Fruit fly (Drosophila melanogaster) whole organism, embryonic: ENCODE results near the gene CG14082.
A peak's percentile ranks its signal among the peaks of the same experiment; 100 is the strongest.

Source experiments
- ATbp ChIP-seq: fragments of 200-800 bp; sonication (Bioruptor generic); optimal IDR thresholded peaks from 2 replicates; lab custom pipeline; 2017; ENCODE audit warnings: missing biosample characterization, mild to moderate bottlenecking, missing genetic modification characterization, missing genetic modification reagents
- Atf6 ChIP-seq: fragments of 200-800 bp; sonication (Bioruptor generic); IDR thresholded peaks from 2 replicates; pipeline ENCODE4 v1.3.6; 2022; ENCODE audit warnings: missing biosample characterization, missing genetic modification characterization
- BtbVII ChIP-seq: fragments of 200-800 bp; sonication (Bioruptor generic); optimal IDR thresholded peaks from 3 replicates; lab custom pipeline; 2017; ENCODE audit warnings: missing biosample characterization, mild to moderate bottlenecking, missing genetic modification characterization
- Bteb2 ChIP-seq: fragments of 200-800 bp; sonication (Bioruptor generic); optimal IDR thresholded peaks from 2 replicates; lab custom pipeline; 2016; ENCODE audit warnings: missing biosample characterization, missing genetic modification characterization
- CG1024 ChIP-seq: fragments of 200-800 bp; sonication (Bioruptor generic); IDR thresholded peaks from 2 replicates; pipeline ENCODE4 v1.3.6; 2022; ENCODE audit warnings: missing biosample characterization, missing genetic modification characterization
- CG11696 ChIP-seq: fragments of 200-800 bp; sonication (Bioruptor generic); IDR thresholded peaks from 2 replicates; pipeline ENCODE4 v1.3.6; 2022; ENCODE audit warnings: missing biosample characterization, missing genetic modification characterization
- CG12104 ChIP-seq: fragments of 200-800 bp; sonication (Bioruptor generic); optimal IDR thresholded peaks from 3 replicates; lab custom pipeline; 2016; ENCODE audit warnings: missing biosample characterization, missing genetic modification characterization
- CG12155 ChIP-seq: fragments of 200-800 bp; sonication (Bioruptor generic); optimal IDR thresholded peaks from 3 replicates; lab custom pipeline; 2016; ENCODE audit warnings: missing biosample characterization, missing genetic modification characterization
- CG13624 ChIP-seq: fragments of 200-800 bp; sonication (Bioruptor generic); optimal IDR thresholded peaks from 2 replicates; lab custom pipeline; 2016; ENCODE audit warnings: missing biosample characterization, missing genetic modification characterization
- CG13775 ChIP-seq: fragments of 200-800 bp; sonication (Bioruptor generic); optimal IDR thresholded peaks from 3 replicates; lab custom pipeline; 2017; ENCODE audit warnings: missing biosample characterization, mild to moderate bottlenecking, missing genetic modification characterization
- CG14050 ChIP-seq: fragments of 200-800 bp; sonication (Bioruptor generic); IDR thresholded peaks from 3 replicates; pipeline ENCODE4 v1.3.6; 2022; ENCODE audit warnings: missing biosample characterization, missing genetic modification characterization
- CG15601 ChIP-seq: fragments of 200-800 bp; sonication (Bioruptor generic); optimal IDR thresholded peaks from 3 replicates; lab custom pipeline; 2019; ENCODE audit warnings: missing biosample characterization, mild to moderate bottlenecking, missing genetic modification characterization, moderate library complexity
- CG17361 ChIP-seq: fragments of 200-800 bp; sonication (Bioruptor generic); IDR thresholded peaks from 3 replicates; pipeline ENCODE4 v1.3.6; 2022; ENCODE audit warnings: missing biosample characterization, missing genetic modification characterization
- CG17568 ChIP-seq: fragments of 200-800 bp; sonication (Bioruptor generic); optimal IDR thresholded peaks from 2 replicates; lab custom pipeline; 2018; ENCODE audit warnings: missing biosample characterization, mild to moderate bottlenecking, missing genetic modification characterization, moderate library complexity
- CG17912 ChIP-seq: fragments of 200-800 bp; sonication (Bioruptor generic); optimal IDR thresholded peaks from 2 replicates; lab custom pipeline; 2018; ENCODE audit warnings: missing biosample characterization, mild to moderate bottlenecking, missing genetic modification characterization
- CG1792 ChIP-seq: fragments of 200-800 bp; sonication (Bioruptor generic); optimal IDR thresholded peaks from 2 replicates; lab custom pipeline; 2016; ENCODE audit warnings: missing biosample characterization, missing genetic modification characterization
- CG18619 ChIP-seq: fragments of 200-800 bp; sonication (Bioruptor generic); optimal IDR thresholded peaks from 3 replicates; lab custom pipeline; 2017; ENCODE audit warnings: missing biosample characterization, mild to moderate bottlenecking, missing genetic modification characterization
- CG2678 ChIP-seq: fragments of 200-800 bp; sonication (Bioruptor generic); optimal IDR thresholded peaks from 3 replicates; lab custom pipeline; 2019; ENCODE audit warnings: missing biosample characterization, mild to moderate bottlenecking, missing genetic modification characterization, moderate library complexity
- CG3995 ChIP-seq: fragments of 200-800 bp; sonication (Bioruptor generic); optimal IDR thresholded peaks from 3 replicates; lab custom pipeline; 2016; ENCODE audit warnings: missing biosample characterization, missing genetic modification characterization
- CG6272 ChIP-seq: fragments of 200-800 bp; sonication (Bioruptor generic); IDR thresholded peaks from 2 replicates; pipeline ENCODE4 v1.3.6; 2022; ENCODE audit warnings: missing biosample characterization, missing genetic modification characterization
- CG6654 ChIP-seq: fragments of 200-800 bp; sonication (Bioruptor generic); optimal IDR thresholded peaks from 2 replicates; lab custom pipeline; 2017; ENCODE audit warnings: missing biosample characterization, mild to moderate bottlenecking, missing genetic modification characterization
- CG7928 ChIP-seq: fragments of 200-800 bp; sonication (Bioruptor generic); optimal IDR thresholded peaks from 2 replicates; lab custom pipeline; 2017; ENCODE audit warnings: missing biosample characterization, mild to moderate bottlenecking, missing genetic modification characterization
- CG7963 ChIP-seq: fragments of 200-800 bp; sonication (Bioruptor generic); IDR thresholded peaks from 3 replicates; pipeline ENCODE4 v1.3.6; 2022; ENCODE audit warnings: missing biosample characterization, missing genetic modification characterization; ENCODE audit not compliant: partially characterized antibody
- D19B ChIP-seq: fragments of 200-800 bp; sonication (Bioruptor generic); optimal IDR thresholded peaks from 2 replicates; lab custom pipeline; 2017; ENCODE audit warnings: missing biosample characterization, mild to moderate bottlenecking, missing genetic modification characterization
- Dbx ChIP-seq: fragments of 200-800 bp; sonication (Bioruptor generic); IDR thresholded peaks from 3 replicates; pipeline ENCODE4 v1.3.6; 2022; ENCODE audit warnings: missing biosample characterization, missing genetic modification characterization
- Dip3 ChIP-seq: fragments of 200-800 bp; sonication (Bioruptor generic); optimal IDR thresholded peaks from 3 replicates; lab custom pipeline; 2016; ENCODE audit warnings: missing biosample characterization, missing genetic modification characterization
- Dll ChIP-seq: fragments of 200-800 bp; sonication (Bioruptor generic); IDR thresholded peaks from 4 replicates; pipeline ENCODE4 v1.3.6; 2022; ENCODE audit warnings: missing biosample characterization, missing genetic modification characterization; ENCODE audit not compliant: partially characterized antibody
- HLHmδ ChIP-seq: fragments of 200-800 bp; sonication (Bioruptor generic); optimal IDR thresholded peaks from 2 replicates; lab custom pipeline; 2018; ENCODE audit warnings: missing biosample characterization, mild to moderate bottlenecking, missing genetic modification characterization, moderate library complexity
- MESR4 ChIP-seq: fragments of 200-800 bp; sonication (Bioruptor generic); optimal IDR thresholded peaks from 2 replicates; lab custom pipeline; 2018; ENCODE audit warnings: missing biosample characterization, mild to moderate bottlenecking, missing genetic modification characterization, moderate library complexity
- NK7.1 ChIP-seq: fragments of 200-800 bp; sonication (Bioruptor generic); optimal IDR thresholded peaks from 3 replicates; lab custom pipeline; 2016; ENCODE audit warnings: missing biosample characterization, missing genetic modification characterization
- Nf-YB ChIP-seq: fragments of 200-800 bp; sonication (Bioruptor generic); optimal IDR thresholded peaks from 3 replicates; lab custom pipeline; 2019; ENCODE audit warnings: missing biosample characterization, mild to moderate bottlenecking, missing genetic modification characterization, moderate library complexity
- PHDP ChIP-seq: fragments of 200-800 bp; sonication (Bioruptor generic); optimal IDR thresholded peaks from 3 replicates; lab custom pipeline; 2018; ENCODE audit warnings: missing biosample characterization, mild to moderate bottlenecking, missing genetic modification characterization, moderate library complexity
- br ChIP-seq: fragments of >200 bp; optimal IDR thresholded peaks from 2 replicates; lab custom pipeline; 2017
- eyg ChIP-seq: fragments of 200-800 bp; sonication (Bioruptor generic); optimal IDR thresholded peaks from 3 replicates; lab custom pipeline; 2016; ENCODE audit warnings: missing biosample characterization, missing genetic modification characterization
- ham ChIP-seq: fragments of 200-800 bp; sonication (Bioruptor generic); IDR thresholded peaks from 2 replicates; pipeline ENCODE4 v1.3.6; 2022; ENCODE audit warnings: missing biosample characterization, missing genetic modification characterization
- hth ChIP-seq: fragments of >200 bp; optimal IDR thresholded peaks from 2 replicates; lab custom pipeline; 2017; ENCODE audit warnings: inconsistent platforms
- inv ChIP-seq: fragments of 200-800 bp; sonication (Bioruptor generic); IDR thresholded peaks from 2 replicates; pipeline ENCODE4 v1.3.6; 2022; ENCODE audit warnings: missing biosample characterization, missing genetic modification characterization; ENCODE audit not compliant: partially characterized antibody
- kah ChIP-seq: fragments of 200-800 bp; sonication (Bioruptor generic); optimal IDR thresholded peaks from 2 replicates; lab custom pipeline; 2018; ENCODE audit warnings: missing biosample characterization, mild to moderate bottlenecking, missing genetic modification characterization
- kay ChIP-seq: fragments of 200-800 bp; sonication (Bioruptor generic); optimal IDR thresholded peaks from 2 replicates; lab custom pipeline; 2016; ENCODE audit warnings: missing biosample characterization, missing genetic modification characterization
- luna ChIP-seq: fragments of 200-800 bp; sonication (Bioruptor generic); optimal IDR thresholded peaks from 2 replicates; lab custom pipeline; 2016; ENCODE audit warnings: missing biosample characterization, missing genetic modification characterization
- pfk ChIP-seq: fragments of 200-800 bp; sonication (Bioruptor generic); optimal IDR thresholded peaks from 2 replicates; lab custom pipeline; 2018; ENCODE audit warnings: missing biosample characterization, mild to moderate bottlenecking, missing genetic modification characterization, moderate library complexity
- prd ChIP-seq, 3 experiments: fragments of >200 bp in 2 of 3; fragments of 200-800 bp in 1 of 3; sonication (Bioruptor generic) in 1 of 3; optimal IDR thresholded peaks in 2 of 3; IDR thresholded peaks in 1 of 3; 2 replicates in 2 of 3; 3 replicates in 1 of 3; pipeline versions ENCODE4 v1.3.6 to Lab custom; 2017 to 2022; ENCODE audit warnings: missing biosample characterization in 1 of 3, missing genetic modification characterization in 1 of 3
- ranshi ChIP-seq: fragments of 200-800 bp; sonication (Bioruptor generic); IDR thresholded peaks from 2 replicates; pipeline ENCODE4 v1.3.6; 2022; ENCODE audit warnings: missing biosample characterization, missing genetic modification characterization
- sima ChIP-seq: fragments of 200-800 bp; sonication (Bioruptor generic); optimal IDR thresholded peaks from 2 replicates; lab custom pipeline; 2016; ENCODE audit warnings: missing biosample characterization, missing genetic modification characterization
- so ChIP-seq: fragments of 200-800 bp; sonication (Bioruptor generic); IDR thresholded peaks from 3 replicates; pipeline ENCODE4 v1.3.6; 2022; ENCODE audit warnings: missing biosample characterization, missing genetic modification characterization
- sug ChIP-seq: fragments of 200-800 bp; optimal IDR thresholded peaks from 2 replicates; lab custom pipeline; 2019; ENCODE audit warnings: missing biosample characterization, mild to moderate bottlenecking, missing genetic modification characterization, moderate library complexity
- tin ChIP-seq: fragments of 200-800 bp; sonication (Bioruptor generic); optimal IDR thresholded peaks from 3 replicates; lab custom pipeline; 2016; ENCODE audit warnings: missing biosample characterization, missing genetic modification characterization
- toy ChIP-seq: fragments of 200-800 bp; sonication (Bioruptor generic); IDR thresholded peaks from 2 replicates; pipeline ENCODE4 v1.3.6; 2022; ENCODE audit warnings: missing biosample characterization, missing genetic modification characterization
- yki ChIP-seq: fragments of >200 bp; optimal IDR thresholded peaks from 3 replicates; lab custom pipeline; 2018

The CG14082 gene

dm6 chr3L:19092125-19093058 lies 46.4 kb downstream of the CG14082 start, which contains the start of gene MESR6 (continued):
- TF ChIP-seq Nf-YB: no peak
- TF ChIP-seq CG7928 (GFP tag; lab: Kevin White, UChicago): peak; percentile 83
- TF ChIP-seq CG17568 (GFP tag; lab: Kevin White, UChicago): no peak
- TF ChIP-seq ATbp (GFP tag; lab: Kevin White, UChicago): no peak
- TF ChIP-seq CG1024 (GFP tag; lab: Robert Waterston, UW): no peak
- TF ChIP-seq pfk (GFP tag; lab: Kevin White, UChicago): no peak
- TF ChIP-seq br (lab: Kevin White, UChicago): no peak
- no peak for TF ChIP-seq eyg (GFP tag; lab: Kevin White, UChicago)
- TF ChIP-seq tin (GFP tag; lab: Kevin White, UChicago): no peak
- no peak for TF ChIP-seq so (GFP tag; lab: Robert Waterston, UW)
- no peak for TF ChIP-seq toy (GFP tag; lab: Robert Waterston, UW)
- peak; percentile 60; the same call in 2 of the 3 replicates for TF ChIP-seq CG17361 (GFP tag; lab: Robert Waterston, UW)
- no peak for TF ChIP-seq kay (GFP tag; lab: Kevin White, UChicago)
- TF ChIP-seq CG13624 (GFP tag; lab: Kevin White, UChicago): no peak
- peak; percentile 70; the same call in 2 of the 3 replicates for TF ChIP-seq CG7963
- TF ChIP-seq sug: peak; percentile 34
- no peak for TF ChIP-seq CG12155 (GFP tag; lab: Kevin White, UChicago)
- no peak for TF ChIP-seq BtbVII
- TF ChIP-seq CG14050 (GFP tag; lab: Robert Waterston, UW): peak; percentile 17; the same call in 1 of the 3 replicates
- no peak for TF ChIP-seq Dbx (GFP tag; lab: Robert Waterston, UW)
- peak; percentile 51; the same call in 1 of the 2 replicates for TF ChIP-seq ranshi (GFP tag; lab: Robert Waterston, UW)
- TF ChIP-seq sima (GFP tag; lab: Kevin White, UChicago): no peak
- TF ChIP-seq HLHmδ (GFP tag; lab: Kevin White, UChicago): no peak
- TF ChIP-seq CG18619: peak; percentile 41
- TF ChIP-seq CG13775 (GFP tag; lab: Kevin White, UChicago): no peak
- TF ChIP-seq D19B (GFP tag; lab: Kevin White, UChicago): peak; percentile 55
- no peak for TF ChIP-seq CG6654 (GFP tag; lab: Kevin White, UChicago)
- no peak for TF ChIP-seq prd (optimal IDR thresholded peaks at IDR 0.05; lab: Kevin White, UChicago)
- TF ChIP-seq prd (GFP tag; IDR thresholded peaks at IDR 0.05; lab: Robert Waterston, UW): peak; percentile 32; the same call in 1 of the 3 replicates
- TF ChIP-seq Atf6: peak; percentile 45; the same call in 1 of the 2 replicates
- no peak for TF ChIP-seq CG1792 (GFP tag; lab: Kevin White, UChicago)
- no peak for TF ChIP-seq NK7.1 (GFP tag; lab: Kevin White, UChicago)
- TF ChIP-seq CG6272 (GFP tag; lab: Robert Waterston, UW): no peak
- no peak for TF ChIP-seq CG11696 (GFP tag; lab: Robert Waterston, UW)
- no peak for TF ChIP-seq Bteb2 (GFP tag; lab: Kevin White, UChicago)
- TF ChIP-seq CG17912 (GFP tag; lab: Kevin White, UChicago): peak; percentile 21
- peak; percentile 3 for TF ChIP-seq luna (GFP tag; lab: Kevin White, UChicago)
- peak; percentile 33 for TF ChIP-seq CG2678 (tag; lab: Kevin White, UChicago)
- peak; percentile 88 for TF ChIP-seq Dll
- TF ChIP-seq CG3995 (GFP tag; lab: Kevin White, UChicago): no peak
- no peak for TF ChIP-seq yki (lab: Kevin White, UChicago)
- TF ChIP-seq MESR4: peak; percentile 84
- TF ChIP-seq inv (GFP tag; lab: Robert Waterston, UW): peak; percentile 75
- TF ChIP-seq PHDP: peak; percentile 29
- TF ChIP-seq kah: no peak
- TF ChIP-seq Dip3 (GFP tag; lab: Kevin White, UChicago): no peak
- no peak for TF ChIP-seq ham (GFP tag; lab: Robert Waterston, UW)
- no peak for TF ChIP-seq hth
- TF ChIP-seq CG12104 (GFP tag; lab: Kevin White, UChicago): no peak
- peak; percentile 58 for TF ChIP-seq CG15601 (tag; lab: Kevin White, UChicago)
